Worm (Caenorhabditis elegans): ENCODE measurements around the gene Y32F6B.1.
"Not testable (repeated sequence)": the region's sequence is repeated elsewhere in the genome, so short reads cannot be mapped to it uniquely, and the experiment has no call there.

DNA sequence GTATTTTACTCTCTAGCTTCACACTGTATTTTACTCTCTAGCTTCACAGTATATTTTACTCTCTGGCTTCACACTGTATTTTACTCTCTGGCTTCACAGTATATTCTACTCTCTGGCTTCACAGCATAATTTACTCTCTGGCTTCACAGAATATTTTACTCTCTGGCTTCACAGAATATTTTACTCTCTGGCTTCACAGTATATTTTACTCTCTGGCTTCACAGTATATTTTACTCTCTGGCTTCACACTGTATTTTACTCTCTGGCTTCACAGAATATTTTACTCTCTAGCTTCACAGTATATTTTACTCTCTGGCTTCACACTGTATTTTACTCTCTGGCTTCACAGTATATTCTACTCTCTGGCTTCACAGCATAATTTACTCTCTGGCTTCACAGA is 34.6 kb downstream of the Y32F6B.1 start:
- TF ChIP-seq med-1 (GFP tag; optimal IDR thresholded peaks at IDR 0.05; ENCODE audit: insufficient read depth); cog-1 (tag; optimal IDR thresholded peaks at IDR 0.05): not testable (repeated sequence)
